Fruit fly (Drosophila melanogaster): ENCODE measurements around the gene CG12746.
A peak's percentile ranks its signal among the peaks of the same experiment; 100 is the strongest.

CG12746 gene

DNA sequence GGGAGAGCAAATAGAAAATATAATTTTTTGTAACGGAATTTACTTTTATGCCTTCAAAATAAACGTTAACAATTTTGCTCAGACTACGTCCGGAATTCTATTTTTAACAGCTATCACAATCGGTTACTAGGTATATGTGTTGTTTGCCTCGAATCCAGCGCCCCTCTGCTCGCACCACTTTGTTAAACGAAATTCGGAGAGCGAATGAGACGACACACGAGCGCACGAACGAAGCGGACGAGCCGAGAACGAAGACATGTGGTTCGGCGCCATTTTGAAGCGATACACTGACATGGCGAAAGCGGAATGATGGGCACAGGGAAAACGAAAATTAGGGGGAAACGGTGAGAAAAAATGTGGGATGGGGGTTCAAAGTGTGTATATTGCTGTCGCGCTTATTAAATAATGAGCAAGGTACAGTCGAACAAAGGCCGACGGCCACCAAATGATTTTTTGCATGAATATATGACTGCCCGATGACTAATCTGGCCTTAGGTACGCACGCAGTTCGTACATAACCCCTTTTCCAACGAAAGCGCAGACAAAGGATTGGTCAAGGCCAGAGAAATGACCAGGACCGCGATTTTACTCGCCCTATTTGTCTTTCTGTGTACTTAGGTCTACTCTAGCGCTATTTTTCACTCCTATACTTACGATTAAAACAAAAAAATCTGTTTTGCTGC is 35.8 kb downstream of the CG12746 start (continued):
- peak; percentile 39 for TF ChIP-seq caup (GFP tag; optimal IDR thresholded peaks at IDR 0.05; ENCODE audit: severe bottlenecking)
- no peak for TF ChIP-seq dan (GFP tag; IDR thresholded peaks at IDR 0.05)
- TF ChIP-seq sug (tag; optimal IDR thresholded peaks at IDR 0.05), result peak; percentile 70
- TF ChIP-seq pfk (GFP tag; optimal IDR thresholded peaks at IDR 0.05), result peak; percentile 92
- TF ChIP-seq CG34376 (GFP tag; optimal IDR thresholded peaks at IDR 0.05), result peak; percentile 84
- TF ChIP-seq PHDP (tag; optimal IDR thresholded peaks at IDR 0.05), result peak; percentile 13
- TF ChIP-seq da (GFP tag; optimal IDR thresholded peaks at IDR 0.05), result no peak
- peak; percentile 21 for TF ChIP-seq MTF-1 (GFP tag; optimal IDR thresholded peaks at IDR 0.05; ENCODE audit: borderline replicate concordance)
- peak; percentile 60 for TF ChIP-seq CG7987 (GFP tag; optimal IDR thresholded peaks at IDR 0.05)
- no peak for TF ChIP-seq Optix (GFP tag; IDR thresholded peaks at IDR 0.05)
- TF ChIP-seq CG12391 (tag; optimal IDR thresholded peaks at IDR 0.05), result peak; percentile 22
- peak in 1 of 2 experiments; percentile 82 for TF ChIP-seq Pdp1 (GFP tag; optimal IDR thresholded peaks at IDR 0.05)
- TF ChIP-seq CG8924 (tag; optimal IDR thresholded peaks at IDR 0.05), result peak; percentile 55
- TF ChIP-seq CG4820 (GFP tag; optimal IDR thresholded peaks at IDR 0.05), result no peak
- TF ChIP-seq twi (tag; optimal IDR thresholded peaks at IDR 0.05), result peak; percentile 42
- TF ChIP-seq Dbx (GFP tag; IDR thresholded peaks at IDR 0.05), result no peak
- TF ChIP-seq gcm2 (GFP tag; optimal IDR thresholded peaks at IDR 0.05), result no peak
- TF ChIP-seq Myb (GFP tag; optimal IDR thresholded peaks at IDR 0.05), result no peak
- peak; percentile 84 for TF ChIP-seq Med (GFP tag)
- TF ChIP-seq CG1832 (GFP tag; optimal IDR thresholded peaks at IDR 0.05), result no peak
- no peak for TF ChIP-seq Mrtf (GFP tag; IDR thresholded peaks at IDR 0.05)
- no peak for TF ChIP-seq CG7786 (GFP tag; optimal IDR thresholded peaks at IDR 0.05)
- no peak for TF ChIP-seq CG12219 (GFP tag; optimal IDR thresholded peaks at IDR 0.05)

DNA sequence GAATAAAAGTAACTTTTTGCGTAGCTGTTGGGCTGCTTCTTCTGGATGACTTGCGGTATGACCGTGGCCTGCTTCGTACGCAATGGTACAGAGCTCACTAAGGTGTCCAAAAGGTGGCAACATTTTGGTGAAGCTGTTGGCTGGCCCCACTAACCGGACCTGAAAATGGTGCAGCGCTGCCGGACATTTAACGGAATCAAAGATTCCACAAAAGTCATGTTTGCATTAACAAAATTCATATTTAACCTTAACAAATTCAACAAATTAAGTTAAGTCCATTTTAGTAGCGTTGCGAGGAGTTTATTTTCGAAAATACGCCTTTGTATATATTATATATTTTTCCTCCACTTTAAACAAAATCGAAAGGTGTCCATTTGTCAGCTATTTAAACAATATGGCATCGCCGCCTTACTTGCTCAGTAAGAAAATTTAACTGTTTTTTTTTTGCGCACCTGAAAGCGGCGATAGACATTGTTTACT is 36.4 kb downstream of the CG12746 start, which contains the start of the genes kra and SecS:
kra (minus strand) TSS at position 93 of the 480 bp plus-strand sequence.
SecS (plus strand) TSS at position 390 of the 480 bp plus-strand sequence.
- TF ChIP-seq Hand (GFP tag; optimal IDR thresholded peaks at IDR 0.05) (no peak), sens (GFP tag) (peak; percentile 92), CG2875 (GFP tag; optimal IDR thresholded peaks at IDR 0.05) (peak; percentile 35), CG10267 (tag; optimal IDR thresholded peaks at IDR 0.05) (peak; percentile 66), CG18599 (GFP tag; optimal IDR thresholded peaks at IDR 0.05) (peak; percentile 72), al (GFP tag; IDR thresholded peaks at IDR 0.05) (no peak), CG12744 (GFP tag; optimal IDR thresholded peaks at IDR 0.05) (peak; percentile 21), Atf-2 (GFP tag; optimal IDR thresholded peaks at IDR 0.05) (peak; percentile 7), bowl (GFP tag; IDR thresholded peaks at IDR 0.05) (no peak), exex (tag; optimal IDR thresholded peaks at IDR 0.05) (peak; percentile 6), br (optimal IDR thresholded peaks at IDR 0.05) (no peak), CG11093 (GFP tag; IDR thresholded peaks at IDR 0.05) (no peak), CG11504 (tag; optimal IDR thresholded peaks at IDR 0.05) (no peak), ems (GFP tag; optimal IDR thresholded peaks at IDR 0.05) (peak; percentile 45), hkb (optimal IDR thresholded peaks at IDR 0.05) (peak; percentile 84), hkb (GFP tag; IDR thresholded peaks at IDR 0.05) (no peak), CG11247 (GFP tag; IDR thresholded peaks at IDR 0.05) (no peak), E2f2 (GFP tag; IDR thresholded peaks at IDR 0.05) (no peak), mam (GFP tag; optimal IDR thresholded peaks at IDR 0.05) (peak; percentile 68), fd3F (GFP tag; optimal IDR thresholded peaks at IDR 0.05) (peak; percentile 47), abd-A (tag; optimal IDR thresholded peaks at IDR 0.05) (no peak), CG17912 (GFP tag; optimal IDR thresholded peaks at IDR 0.05) (no peak), CG33557 (GFP tag; optimal IDR thresholded peaks at IDR 0.05) (peak; percentile 42), CG7987 (GFP tag; optimal IDR thresholded peaks at IDR 0.05) (peak; percentile 57), odd (GFP tag; optimal IDR thresholded peaks at IDR 0.05) (no peak), CG17361 (GFP tag; IDR thresholded peaks at IDR 0.05) (no peak), CG12391 (tag; optimal IDR thresholded peaks at IDR 0.05) (peak; percentile 74), Dad (GFP tag; optimal IDR thresholded peaks at IDR 0.05) (peak; percentile 53), CG8944 (GFP tag; optimal IDR thresholded peaks at IDR 0.05) (peak; percentile 32)

All from whole organism, embryonic.